Worm (Caenorhabditis elegans) whole organism, young adult: ENCODE measurements around the gene Y48C3A.18.

Experiments
- B0261.1 ChIP-seq: sonication (generic microtip); optimal IDR thresholded peaks from 2 replicates; lab custom pipeline; 2016; ENCODE audit warnings: mild to moderate bottlenecking, missing genetic modification characterization, moderate library complexity, missing compliant biosample characterization
- attf-5 ChIP-seq: fragments of 200-800 bp; sonication (Bioruptor generic); optimal IDR thresholded peaks from 2 replicates; lab custom pipeline; 2018; ENCODE audit warnings: mild to moderate bottlenecking, missing genetic modification characterization, missing compliant biosample characterization
- ceh-27 ChIP-seq: fragments of 200-800 bp; sonication (Bioruptor generic); optimal IDR thresholded peaks from 2 replicates; lab custom pipeline; 2018; ENCODE audit warnings: mild to moderate bottlenecking, missing genetic modification characterization, moderate library complexity, missing compliant biosample characterization
- ets-4 ChIP-seq: fragments of 200-800 bp; sonication (Bioruptor generic); optimal IDR thresholded peaks from 2 replicates; lab custom pipeline; 2018; ENCODE audit warnings: mild to moderate bottlenecking, missing genetic modification characterization, missing compliant biosample characterization
- let-526 ChIP-seq: fragments of 200-800 bp; sonication (Bioruptor generic); IDR thresholded peaks from 2 replicates; pipeline ENCODE4 v1.3.6; 2022; ENCODE audit warnings: missing genetic modification reagents, missing genetic modification characterization, missing compliant biosample characterization
- nhr-80 ChIP-seq: sonication (generic microtip); optimal IDR thresholded peaks from 2 replicates; lab custom pipeline; 2016; ENCODE audit warnings: missing genetic modification characterization, missing compliant biosample characterization
- tlf-1 ChIP-seq: fragments of 200-800 bp; sonication (Bioruptor generic); optimal IDR thresholded peaks from 2 replicates; lab custom pipeline; 2018; ENCODE audit warnings: mild to moderate bottlenecking, missing genetic modification characterization, missing compliant biosample characterization

DNA sequence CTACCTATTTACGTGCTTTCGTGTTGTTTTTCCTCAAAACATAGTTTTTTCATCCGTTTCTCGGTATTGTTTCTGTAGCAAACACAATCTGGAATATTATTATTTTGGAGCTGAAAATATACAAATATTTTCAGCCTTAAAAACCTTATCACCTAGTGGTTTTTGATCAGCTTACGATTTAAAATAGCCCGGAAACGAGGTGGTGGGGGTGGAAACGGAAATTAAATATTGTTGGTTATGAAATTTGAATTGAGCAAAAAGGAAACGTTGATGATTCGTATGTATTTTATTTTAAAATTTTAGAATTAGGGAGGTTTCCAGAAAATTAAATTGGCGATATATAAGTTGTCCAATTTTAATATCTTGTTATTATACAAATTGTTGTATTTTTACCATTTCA, 44.7 kb upstream of the Y48C3A.18 start:
- TF ChIP-seq tlf-1 (no peak), nhr-80 (tag; lab: Kevin White, UChicago) (no peak), attf-5 (GFP tag; lab: Kevin White, UChicago) (no peak), ets-4 (GFP tag; lab: Kevin White, UChicago) (no peak), B0261.1 (tag; lab: Kevin White, UChicago) (no peak), let-526 (GFP tag; lab: Robert Waterston, UW) (no peak), ceh-27 (GFP tag; lab: Kevin White, UChicago) (no peak)
